Worm (Caenorhabditis elegans): Measurements from ENCODE around the gene mspn-1.

- TF ChIP-seq ces-1 (GFP tag; optimal IDR thresholded peaks at IDR 0.05): no peak
- TF ChIP-seq lsy-2 (tag; optimal IDR thresholded peaks at IDR 0.05): no peak
Observed at ce11 chrIV:10223723-10224122, 46.0 kb downstream of the mspn-1 start, which contains the start of gene nas-12.

Data from whole organism, mixed stage, embryonic.